Worm (Caenorhabditis elegans): ENCODE results near the gene ZC84.6.

ce11 chrIII:9199605-9200004 lies at the start of gene ZC84.6:
- no peak for TF ChIP-seq nhr-10 (tag; optimal IDR thresholded peaks at IDR 0.05)
- no peak for TF ChIP-seq nhr-77 (tag; optimal IDR thresholded peaks at IDR 0.05)
- TF ChIP-seq lsy-2 (tag; optimal IDR thresholded peaks at IDR 0.05) = no peak
- TF ChIP-seq nhr-23 (tag; optimal IDR thresholded peaks at IDR 0.05) = no peak
- TF ChIP-seq fos-1 (tag; optimal IDR thresholded peaks at IDR 0.05) = no peak
